Worm (Caenorhabditis elegans) whole organism, L4 larva: Measurements from ENCODE around the gene srgp-1.

ENCODE experiments used
- lin-13 ChIP-seq: fragments of 150-350 bp; optimal IDR thresholded peaks from 2 replicates; lab custom pipeline; 2014; ENCODE audit warnings: missing biosample characterization, missing genetic modification reagents, missing genetic modification characterization
- nhr-237 ChIP-seq: sonication (generic microtip); optimal IDR thresholded peaks from 2 replicates; lab custom pipeline; 2017; ENCODE audit warnings: missing biosample characterization, missing genetic modification characterization
- nhr-25 ChIP-seq: sonication (generic microtip); optimal IDR thresholded peaks from 2 replicates; lab custom pipeline; 2017; ENCODE audit warnings: missing genetic modification characterization, mild to moderate bottlenecking, missing compliant biosample characterization, antibody characterized with exemption, moderate library complexity, borderline replicate concordance; ENCODE audit not compliant: insufficient read depth

DNA sequence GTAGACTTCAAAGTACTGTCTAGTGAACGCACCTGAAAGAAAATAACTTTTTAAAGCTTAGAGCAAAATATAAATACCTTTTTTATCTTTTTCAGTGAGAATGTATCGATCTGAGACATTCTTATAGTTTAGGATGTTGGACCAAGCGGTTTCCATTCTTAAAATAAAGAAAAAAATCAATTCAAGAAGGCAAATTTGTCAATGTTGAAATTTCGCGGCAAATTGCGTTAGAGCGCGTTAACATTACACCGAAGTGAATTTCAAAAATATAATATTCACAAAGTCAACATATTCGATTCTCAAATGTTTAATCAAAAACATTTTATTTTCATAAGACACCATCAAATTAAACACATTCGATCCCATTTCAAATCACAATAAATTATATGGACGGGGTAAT, 8.6 kb upstream of the srgp-1 start, which contains the start of gene F12F6.7:
- TF ChIP-seq nhr-25, result no peak
- TF ChIP-seq lin-13 (GFP tag; lab: Kevin White, UChicago), result no peak
- no peak for TF ChIP-seq nhr-237 (tag; lab: Kevin White, UChicago)
